Worm (Caenorhabditis elegans) whole organism, L4/young adult: ENCODE results near the gene nlp-58.

ENCODE experiments used
- W03F9.2 ChIP-seq: fragments of 150-350 bp; optimal IDR thresholded peaks from 2 replicates; lab custom pipeline; 2014; ENCODE audit warnings: missing biosample characterization, missing genetic modification characterization
- dao-5 ChIP-seq: sonication (generic microtip); optimal IDR thresholded peaks from 2 replicates; lab custom pipeline; 2016; ENCODE audit warnings: missing genotype, missing genetic modification characterization, moderate library complexity, missing compliant biosample characterization
- him-1 ChIP-seq: sonication (generic microtip); optimal IDR thresholded peaks from 2 replicates; lab custom pipeline; 2016; ENCODE audit warnings: missing genotype, missing genetic modification reagents, missing genetic modification characterization, missing compliant biosample characterization

- TF ChIP-seq him-1 (tag; lab: Kevin White, UChicago) (no peak), W03F9.2 (tag; lab: Kevin White, UChicago) (no peak), dao-5 (tag; lab: Kevin White, UChicago) (no peak)
Observed at ce11 chrV:9901119-9901518, 47.6 kb downstream of the nlp-58 start.
